Fruit fly (Drosophila melanogaster): ENCODE results near the gene CG33271.

Gene CG33271

dm6 chr3L:11540330-11540702 lies 37.0 kb downstream of the CG33271 start (continued):
- 0 out of 2 replicates have a peak, but pooled peaks have one; percentile 11 for TF ChIP-seq chm (GFP tag; IDR thresholded peaks at IDR 0.05)
- no peak for TF ChIP-seq tup (GFP tag; optimal IDR thresholded peaks at IDR 0.05)
- no peak for TF ChIP-seq Bdp1 (GFP tag; optimal IDR thresholded peaks at IDR 0.05)
- TF ChIP-seq CG10209 (GFP tag; optimal IDR thresholded peaks at IDR 0.05): peak; percentile 27
- peak; percentile 25 for TF ChIP-seq CG18619 (GFP tag; optimal IDR thresholded peaks at IDR 0.05)
- TF ChIP-seq nerfin-1 (tag; optimal IDR thresholded peaks at IDR 0.05): peak; percentile 8
- peak in 1 of 2 experiments; percentile 90 for TF ChIP-seq Eip74EF (GFP tag; optimal IDR thresholded peaks at IDR 0.05)
- TF ChIP-seq Pdp1 (GFP tag; optimal IDR thresholded peaks at IDR 0.05): peak in 1 of 2 experiments; percentile 10
- peak; percentile 5 for TF ChIP-seq MTF-1 (GFP tag; optimal IDR thresholded peaks at IDR 0.05; ENCODE audit: borderline replicate concordance)
- TF ChIP-seq Lhr (GFP tag; optimal IDR thresholded peaks at IDR 0.05): no peak
- TF ChIP-seq CG1233 (GFP tag; optimal IDR thresholded peaks at IDR 0.05): peak; percentile 30
- peak; percentile 22 for TF ChIP-seq CG10147 (GFP tag; optimal IDR thresholded peaks at IDR 0.05)
- TF ChIP-seq CG15269 (tag; optimal IDR thresholded peaks at IDR 0.05): no peak
- TF ChIP-seq CG9817 (tag; optimal IDR thresholded peaks at IDR 0.05): no peak
- no peak for TF ChIP-seq CG6791 (GFP tag; IDR thresholded peaks at IDR 0.05; ENCODE audit: partially characterized antibody)
- peak; percentile 10 for TF ChIP-seq CG15696 (tag; optimal IDR thresholded peaks at IDR 0.05)
- peak; percentile 80 for TF ChIP-seq CG7987 (GFP tag; optimal IDR thresholded peaks at IDR 0.05)
- TF ChIP-seq Dbx (GFP tag; IDR thresholded peaks at IDR 0.05): no peak
- TF ChIP-seq pzg (GFP tag; optimal IDR thresholded peaks at IDR 0.05): no peak
- TF ChIP-seq CG4854 (GFP tag; optimal IDR thresholded peaks at IDR 0.05): peak; percentile 2
- peak; percentile 49 for TF ChIP-seq Sox100B (GFP tag; optimal IDR thresholded peaks at IDR 0.05)
- TF ChIP-seq gcm (GFP tag; optimal IDR thresholded peaks at IDR 0.05): peak; percentile 7
- TF ChIP-seq CG10654 (GFP tag; optimal IDR thresholded peaks at IDR 0.05): peak; percentile 5
- 0 out of 3 replicates have a peak, but pooled peaks have one; percentile 43 for TF ChIP-seq CG11456 (GFP tag; IDR thresholded peaks at IDR 0.05)
- peak; percentile 3 for TF ChIP-seq fd3F (GFP tag; optimal IDR thresholded peaks at IDR 0.05)
- peak; percentile 55 for TF ChIP-seq CG13296 (GFP tag; optimal IDR thresholded peaks at IDR 0.05)
- peak; percentile 52; the same call in 2 of the 3 replicates for TF ChIP-seq ci (GFP tag; IDR thresholded peaks at IDR 0.05)
- peak; percentile 26 for TF ChIP-seq Max (GFP tag; optimal IDR thresholded peaks at IDR 0.05)
- TF ChIP-seq unpg (GFP tag; optimal IDR thresholded peaks at IDR 0.05): peak; percentile 38
- no peak for TF ChIP-seq jing (GFP tag; optimal IDR thresholded peaks at IDR 0.05)
- peak; percentile 9; the same call in 1 of the 3 replicates for TF ChIP-seq CG6175 (GFP tag; IDR thresholded peaks at IDR 0.05)
- TF ChIP-seq Atf6 (GFP tag; IDR thresholded peaks at IDR 0.05): no peak
- TF ChIP-seq NFAT (GFP tag; IDR thresholded peaks at IDR 0.05): no peak
- peak in 1 of 2 experiments; percentile 58 for TF ChIP-seq Hr78 (GFP tag; optimal IDR thresholded peaks at IDR 0.05)
- TF ChIP-seq CG12219 (GFP tag; optimal IDR thresholded peaks at IDR 0.05): peak; percentile 23
- peak; percentile 62 for TF ChIP-seq CG2875 (GFP tag; optimal IDR thresholded peaks at IDR 0.05)
- peak; percentile 24 for TF ChIP-seq CG17359 (tag; optimal IDR thresholded peaks at IDR 0.05)
- TF ChIP-seq D19B (GFP tag; optimal IDR thresholded peaks at IDR 0.05): no peak
- peak; percentile 22 for TF ChIP-seq CG6683 (GFP tag; optimal IDR thresholded peaks at IDR 0.05)
- TF ChIP-seq so (GFP tag; IDR thresholded peaks at IDR 0.05): peak; percentile 51; the same call in 1 of the 3 replicates
- TF ChIP-seq lab (GFP tag; optimal IDR thresholded peaks at IDR 0.05): peak; percentile 69
- TF ChIP-seq sug (tag; optimal IDR thresholded peaks at IDR 0.05): peak; percentile 16
- TF ChIP-seq Awh (GFP tag; IDR thresholded peaks at IDR 0.05): 0 out of 2 replicates have a peak, but pooled peaks have one; percentile 10
- TF ChIP-seq jumu (GFP tag; optimal IDR thresholded peaks at IDR 0.05): no peak
- TF ChIP-seq CG12071 (GFP tag; optimal IDR thresholded peaks at IDR 0.05): peak; percentile 72
- TF ChIP-seq hbn (GFP tag; IDR thresholded peaks at IDR 0.05; ENCODE audit: partially characterized antibody): no peak
- TF ChIP-seq Hmr (GFP tag; optimal IDR thresholded peaks at IDR 0.05): peak; percentile 51
- TF ChIP-seq CG15011 (GFP tag; optimal IDR thresholded peaks at IDR 0.05): peak; percentile 13

Measured in whole organism, embryonic.